Worm (Caenorhabditis elegans) whole organism, young adult: ENCODE data around the gene F20D6.12.

Source experiments
- B0019.2 ChIP-seq: fragments of 200-800 bp; sonication (Bioruptor generic); conservative IDR thresholded peaks from 2 replicates; pipeline ENCODE4 v1.3.6; 2022; ENCODE audit warnings: missing genetic modification reagents, missing genetic modification characterization, missing compliant biosample characterization
- B0336.3 ChIP-seq: fragments of 200-800 bp; sonication (Bioruptor generic); IDR thresholded peaks from 2 replicates; pipeline ENCODE4 v1.3.6; 2022; ENCODE audit warnings: missing genetic modification characterization, missing compliant biosample characterization
- D2030.7 ChIP-seq: fragments of 200-800 bp; sonication (Bioruptor generic); IDR thresholded peaks from 2 replicates; pipeline ENCODE4 v1.3.6; 2022; ENCODE audit warnings: missing genetic modification reagents, missing genetic modification characterization, missing compliant biosample characterization
- F37B4.10 ChIP-seq: fragments of 200-800 bp; sonication (Bioruptor generic); IDR thresholded peaks from 2 replicates; pipeline ENCODE4 v1.3.6; 2022; ENCODE audit warnings: missing genetic modification characterization, missing compliant biosample characterization
- F49E8.2 ChIP-seq: sonication (generic microtip); optimal IDR thresholded peaks from 3 replicates; lab custom pipeline; 2017; ENCODE audit warnings: missing genetic modification characterization, mild to moderate bottlenecking, missing compliant biosample characterization, antibody characterized with exemption, moderate library complexity; ENCODE audit not compliant: insufficient read depth
- F52B5.7 ChIP-seq: sonication (generic microtip); optimal IDR thresholded peaks from 2 replicates; lab custom pipeline; 2016; ENCODE audit warnings: mild to moderate bottlenecking, missing genetic modification characterization, missing compliant biosample characterization
- T07F8.4 ChIP-seq: sonication (generic microtip); optimal IDR thresholded peaks from 2 replicates; lab custom pipeline; 2016; ENCODE audit warnings: mild to moderate bottlenecking, missing genetic modification characterization, moderate library complexity, missing compliant biosample characterization
- Y53G8AR.9 ChIP-seq: fragments of 200-800 bp; sonication (Bioruptor generic); conservative IDR thresholded peaks from 2 replicates; pipeline ENCODE4 v1.3.6; 2022; ENCODE audit warnings: missing genetic modification reagents, missing genetic modification characterization, missing compliant biosample characterization
- akir-1 ChIP-seq: fragments of 200-800 bp; sonication (Bioruptor generic); optimal IDR thresholded peaks from 2 replicates; lab custom pipeline; 2018; ENCODE audit warnings: mild to moderate bottlenecking, missing genetic modification characterization, moderate library complexity, missing compliant biosample characterization
- aptf-2 ChIP-seq: fragments of 200-800 bp; sonication (Bioruptor generic); conservative IDR thresholded peaks from 2 replicates; pipeline ENCODE4 v1.3.6; 2022; ENCODE audit warnings: missing genetic modification reagents, missing genetic modification characterization, missing compliant biosample characterization
- aptf-3 ChIP-seq: fragments of 200-800 bp; sonication (Bioruptor generic); IDR thresholded peaks from 2 replicates; pipeline ENCODE4 v1.3.6; 2022; ENCODE audit warnings: missing genetic modification characterization, missing compliant biosample characterization
- attf-3 ChIP-seq: fragments of 200-800 bp; sonication (Bioruptor generic); conservative IDR thresholded peaks from 2 replicates; pipeline ENCODE4 v1.3.6; 2022; ENCODE audit warnings: missing genetic modification reagents, missing genetic modification characterization, missing compliant biosample characterization
- bed-1 ChIP-seq: fragments of 200-800 bp; sonication (Bioruptor generic); IDR thresholded peaks from 2 replicates; pipeline ENCODE4 v1.3.6; 2022; ENCODE audit warnings: missing genetic modification reagents, missing genetic modification characterization, missing compliant biosample characterization
- cebp-2 ChIP-seq: fragments of 200-800 bp; sonication (Bioruptor generic); IDR thresholded peaks from 2 replicates; pipeline ENCODE4 v1.3.6; 2022; ENCODE audit warnings: missing genetic modification characterization, missing compliant biosample characterization
- ceh-100 ChIP-seq: fragments of 200-800 bp; sonication (Bioruptor generic); IDR thresholded peaks from 2 replicates; pipeline ENCODE4 v1.3.6; 2022; ENCODE audit warnings: missing genetic modification reagents, missing genetic modification characterization, missing compliant biosample characterization
- ceh-27 ChIP-seq: fragments of 200-800 bp; sonication (Bioruptor generic); optimal IDR thresholded peaks from 2 replicates; lab custom pipeline; 2018; ENCODE audit warnings: mild to moderate bottlenecking, missing genetic modification characterization, moderate library complexity, missing compliant biosample characterization
- ceh-40 ChIP-seq: fragments of 200-800 bp; sonication (Bioruptor generic); IDR thresholded peaks from 2 replicates; pipeline ENCODE4 v1.3.6; 2022; ENCODE audit warnings: missing genetic modification characterization, missing compliant biosample characterization
- dpl-1 ChIP-seq: fragments of 150-350 bp; optimal IDR thresholded peaks from 2 replicates; lab custom pipeline; 2014; ENCODE audit warnings: missing biosample characterization, missing genetic modification reagents, missing genetic modification characterization
- egrh-3 ChIP-seq: fragments of 200-800 bp; sonication (Bioruptor generic); IDR thresholded peaks from 2 replicates; pipeline ENCODE4 v1.3.6; 2022; ENCODE audit warnings: missing genetic modification reagents, missing genetic modification characterization, missing compliant biosample characterization
- ekl-4 ChIP-seq: fragments of 200-800 bp; sonication (Bioruptor generic); IDR thresholded peaks from 2 replicates; pipeline ENCODE4 v1.3.6; 2022; ENCODE audit warnings: missing genetic modification reagents, missing genetic modification characterization, missing compliant biosample characterization
- ets-4 ChIP-seq: fragments of 200-800 bp; sonication (Bioruptor generic); optimal IDR thresholded peaks from 2 replicates; lab custom pipeline; 2018; ENCODE audit warnings: mild to moderate bottlenecking, missing genetic modification characterization, missing compliant biosample characterization
- him-1 ChIP-seq: sonication (generic microtip); optimal IDR thresholded peaks from 2 replicates; lab custom pipeline; 2016; ENCODE audit warnings: missing genotype, missing genetic modification reagents, missing genetic modification characterization, missing compliant biosample characterization
- lag-1 ChIP-seq: fragments of 200-800 bp; sonication (Bioruptor generic); IDR thresholded peaks from 2 replicates; pipeline ENCODE4 v1.3.6; 2022; ENCODE audit warnings: missing genetic modification reagents, missing genetic modification characterization, missing compliant biosample characterization
- let-607 ChIP-seq, 2 experiments: fragments of 200-800 bp in 1 of 2; sonication (Bioruptor generic) in 1 of 2; sonication (generic microtip) in 1 of 2; optimal IDR thresholded peaks; 2 replicates each; lab custom pipeline; 2016 to 2018; ENCODE audit warnings: mild to moderate bottlenecking in 2 of 2, missing compliant biosample characterization in 2 of 2, missing genetic modification characterization in 2 of 2, moderate library complexity in 2 of 2, missing genotype in 1 of 2
- lsl-1 ChIP-seq: fragments of 200-800 bp; sonication (Bioruptor generic); optimal IDR thresholded peaks from 2 replicates; lab custom pipeline; 2018; ENCODE audit warnings: mild to moderate bottlenecking, missing genetic modification characterization, moderate library complexity, missing compliant biosample characterization
- madf-10 ChIP-seq: sonication (generic microtip); optimal IDR thresholded peaks from 2 replicates; lab custom pipeline; 2016; ENCODE audit warnings: mild to moderate bottlenecking, missing genetic modification characterization, missing compliant biosample characterization
- madf-6 ChIP-seq: fragments of 200-800 bp; sonication (Bioruptor generic); IDR thresholded peaks from 2 replicates; pipeline ENCODE4 v1.3.6; 2022; ENCODE audit warnings: missing genetic modification reagents, missing genetic modification characterization, missing compliant biosample characterization
- madf-8 ChIP-seq: fragments of 200-800 bp; sonication (Bioruptor generic); conservative IDR thresholded peaks from 2 replicates; pipeline ENCODE4 v1.3.6; 2022; ENCODE audit warnings: missing genetic modification reagents, missing genetic modification characterization, missing compliant biosample characterization
- mxl-1 ChIP-seq: sonication (generic microtip); optimal IDR thresholded peaks from 2 replicates; lab custom pipeline; 2016; ENCODE audit warnings: missing genetic modification characterization, missing compliant biosample characterization
- nfya-1 ChIP-seq: sonication (generic microtip); optimal IDR thresholded peaks from 2 replicates; lab custom pipeline; 2017; ENCODE audit warnings: antibody characterized with exemption, missing compliant biosample characterization, missing genetic modification characterization, borderline replicate concordance; ENCODE audit not compliant: insufficient read depth
- nhr-120 ChIP-seq: fragments of 200-800 bp; sonication (Bioruptor generic); IDR thresholded peaks from 2 replicates; pipeline ENCODE4 v1.3.6; 2022; ENCODE audit warnings: missing genetic modification characterization, missing compliant biosample characterization
- nhr-179 ChIP-seq: sonication (generic microtip); optimal IDR thresholded peaks from 2 replicates; lab custom pipeline; 2016; ENCODE audit warnings: mild to moderate bottlenecking, missing genetic modification characterization, missing compliant biosample characterization
- nhr-80 ChIP-seq: sonication (generic microtip); optimal IDR thresholded peaks from 2 replicates; lab custom pipeline; 2016; ENCODE audit warnings: missing genetic modification characterization, missing compliant biosample characterization
- nhr-90 ChIP-seq: sonication (generic microtip); optimal IDR thresholded peaks from 2 replicates; lab custom pipeline; 2016; ENCODE audit warnings: missing genotype, mild to moderate bottlenecking, missing genetic modification characterization, missing compliant biosample characterization
- pbrm-1 ChIP-seq: fragments of 200-800 bp; sonication (Bioruptor generic); IDR thresholded peaks from 2 replicates; pipeline ENCODE4 v1.3.6; 2022; ENCODE audit warnings: missing genetic modification reagents, missing genetic modification characterization, missing compliant biosample characterization
- rcor-1 ChIP-seq: fragments of 200-800 bp; sonication (Bioruptor generic); IDR thresholded peaks from 2 replicates; pipeline ENCODE4 v1.3.6; 2022; ENCODE audit warnings: missing genetic modification reagents, missing genetic modification characterization, missing compliant biosample characterization
- rec-8 ChIP-seq, 2 experiments: sonication (generic microtip); optimal IDR thresholded peaks; 2 replicates each; lab custom pipeline; 2016; ENCODE audit warnings: mild to moderate bottlenecking in 2 of 2, missing genetic modification characterization in 2 of 2, missing genetic modification reagents in 2 of 2, missing genotype in 2 of 2, missing biosample characterization in 1 of 2, missing compliant biosample characterization in 1 of 2, moderate library complexity in 1 of 2
- repo-1 ChIP-seq: sonication (generic microtip); optimal IDR thresholded peaks from 2 replicates; lab custom pipeline; 2017; ENCODE audit warnings: mild to moderate bottlenecking, missing genetic modification characterization, missing compliant biosample characterization
- rpc-1 ChIP-seq, 2 experiments: fragments of 150-350 bp in 1 of 2; sonication (generic microtip) in 1 of 2; optimal IDR thresholded peaks; 2 replicates each; lab custom pipeline; 2014 to 2018; ENCODE audit warnings: missing biosample characterization in 1 of 2, missing genetic modification characterization in 1 of 2, missing genetic modification reagents in 1 of 2, missing genotype in 1 of 2
- snpc-3.4 ChIP-seq: sonication (generic microtip); optimal IDR thresholded peaks from 2 replicates; lab custom pipeline; 2017; ENCODE audit warnings: missing genetic modification characterization, mild to moderate bottlenecking, missing compliant biosample characterization, antibody characterized with exemption, moderate library complexity, missing genotype, missing genetic modification reagents
- somi-1 ChIP-seq: fragments of 200-800 bp; sonication (Bioruptor generic); optimal IDR thresholded peaks from 2 replicates; lab custom pipeline; 2018; ENCODE audit warnings: mild to moderate bottlenecking, missing genetic modification characterization, missing compliant biosample characterization
- tbp1 ChIP-seq: fragments of 200-800 bp; sonication (Bioruptor generic); optimal IDR thresholded peaks from 2 replicates; lab custom pipeline; 2018; ENCODE audit warnings: mild to moderate bottlenecking, missing genetic modification characterization, missing compliant biosample characterization
- tbx-9 ChIP-seq: sonication (generic microtip); optimal IDR thresholded peaks from 2 replicates; lab custom pipeline; 2016; ENCODE audit warnings: borderline replicate concordance, missing genetic modification characterization, inconsistent platforms, missing compliant biosample characterization
- unc-130 ChIP-seq: sonication (generic microtip); optimal IDR thresholded peaks from 2 replicates; lab custom pipeline; 2016; ENCODE audit warnings: missing genetic modification reagents, missing genetic modification characterization, missing compliant biosample characterization
- ztf-18 ChIP-seq: sonication (generic microtip); optimal IDR thresholded peaks from 2 replicates; lab custom pipeline; 2016; ENCODE audit warnings: missing genotype, mild to moderate bottlenecking, missing genetic modification characterization, missing compliant biosample characterization
- ztf-28 ChIP-seq: fragments of 200-800 bp; sonication (Bioruptor generic); IDR thresholded peaks from 2 replicates; pipeline ENCODE4 v1.3.6; 2022; ENCODE audit warnings: missing genetic modification reagents, missing genetic modification characterization, missing compliant biosample characterization
- ztf-3 ChIP-seq: fragments of 200-800 bp; sonication (Bioruptor generic); optimal IDR thresholded peaks from 2 replicates; lab custom pipeline; 2018; ENCODE audit warnings: mild to moderate bottlenecking, missing genetic modification characterization, missing compliant biosample characterization

Gene F20D6.12

ce11 chrV:8235331-8235730 is 45.4 kb upstream of the F20D6.12 start (continued):
- TF ChIP-seq lag-1 (GFP tag; lab: Robert Waterston, UW) (no peak), T07F8.4 (tag; lab: Kevin White, UChicago) (peak; percentile 10), attf-3 (no peak), ztf-28 (GFP tag; lab: Robert Waterston, UW) (no peak), B0336.3 (GFP tag; lab: Robert Waterston, UW) (no peak), tbx-9 (no peak), nfya-1 (tag; lab: Kevin White, UChicago) (no peak), mxl-1 (tag; lab: Kevin White, UChicago) (no peak), unc-130 (GFP tag; lab: Kevin White, UChicago) (no peak), nhr-120 (GFP tag; lab: Robert Waterston, UW) (no peak), ekl-4 (GFP tag; lab: Robert Waterston, UW) (no peak; the same call in 1 of the 2 replicates), somi-1 (GFP tag; lab: Kevin White, UChicago) (no peak), nhr-179 (tag; lab: Kevin White, UChicago) (no peak), F52B5.7 (peak; percentile 13), ztf-18 (peak; percentile 43), rpc-1 (optimal IDR thresholded peaks at IDR 0.05; lab: Kevin White, UChicago) (peak; percentile 67), rpc-1 (tag; optimal IDR thresholded peaks at IDR 0.05; lab: Kevin White, UChicago) (peak; percentile 74), D2030.7 (peak; percentile 54), F37B4.10 (GFP tag; lab: Robert Waterston, UW) (no peak), madf-8 (GFP tag; lab: Robert Waterston, UW) (no peak), ets-4 (GFP tag; lab: Kevin White, UChicago) (no peak), lsl-1 (GFP tag; lab: Kevin White, UChicago) (peak; percentile 26), ztf-3 (no peak), cebp-2 (GFP tag; lab: Robert Waterston, UW) (no peak), dpl-1 (no peak), repo-1 (tag; lab: Kevin White, UChicago) (no peak), B0019.2 (GFP tag; lab: Robert Waterston, UW) (no peak), F49E8.2 (tag; lab: Kevin White, UChicago) (no peak), let-607 (tag; optimal IDR thresholded peaks at IDR 0.05; lab: Kevin White, UChicago) (peak in 1 of 2 experiments; percentile 38), egrh-3 (GFP tag; lab: Robert Waterston, UW) (0 out of 2 replicates have a peak, but pooled peaks have one; percentile 31), rcor-1 (peak; percentile 38; the same call in 1 of the 2 replicates), pbrm-1 (GFP tag; lab: Robert Waterston, UW) (peak; percentile 78; the same call in 1 of the 2 replicates), Y53G8AR.9 (GFP tag; lab: Robert Waterston, UW) (no peak), akir-1 (no peak), ceh-100 (GFP tag; lab: Robert Waterston, UW) (0 out of 2 replicates have a peak, but pooled peaks have one; percentile 42), tbp1 (GFP tag; lab: Kevin White, UChicago) (peak; percentile 87), ceh-40 (GFP tag; lab: Robert Waterston, UW) (peak; percentile 58; the same call in 1 of the 2 replicates), aptf-3 (GFP tag; lab: Robert Waterston, UW) (no peak), nhr-90 (tag; lab: Kevin White, UChicago) (peak; percentile 66), snpc-3.4 (tag; lab: Kevin White, UChicago) (peak; percentile 34), madf-6 (GFP tag; lab: Robert Waterston, UW) (no peak; the same call in 1 of the 2 replicates), nhr-80 (tag; lab: Kevin White, UChicago) (peak; percentile 36), bed-1 (GFP tag; lab: Robert Waterston, UW) (no peak), ceh-27 (GFP tag; lab: Kevin White, UChicago) (peak; percentile 38), aptf-2 (GFP tag; lab: Robert Waterston, UW) (no peak), him-1 (tag; lab: Kevin White, UChicago) (peak; percentile 76), madf-10 (tag; lab: Kevin White, UChicago) (peak; percentile 9), rec-8 (tag; optimal IDR thresholded peaks at IDR 0.05; lab: Kevin White, UChicago) (no peak)
